Worm (Caenorhabditis elegans): Measurements from ENCODE around the gene Y43F8B.2.

- no peak for TF ChIP-seq ceh-32 (tag; optimal IDR thresholded peaks at IDR 0.05; ENCODE audit: poor library complexity)
- no peak for TF ChIP-seq unc-130 (GFP tag; optimal IDR thresholded peaks at IDR 0.05)
- no peak for TF ChIP-seq nhr-6 (tag; optimal IDR thresholded peaks at IDR 0.05)
- no peak for TF ChIP-seq spr-3 (GFP tag; optimal IDR thresholded peaks at IDR 0.05)
- TF ChIP-seq egl-27 (tag; optimal IDR thresholded peaks at IDR 0.05): no peak
- TF ChIP-seq zag-1 (tag; optimal IDR thresholded peaks at IDR 0.05): no peak
- TF ChIP-seq nhr-76 (tag; optimal IDR thresholded peaks at IDR 0.05): no peak
- no peak for TF ChIP-seq nhr-237 (tag; optimal IDR thresholded peaks at IDR 0.05)
- TF ChIP-seq snpc-4 (tag; optimal IDR thresholded peaks at IDR 0.05): no peak
- TF ChIP-seq dpl-1 (GFP tag; optimal IDR thresholded peaks at IDR 0.05): no peak
Measured at ce11 chrV:19497087-19497486, 35.8 kb downstream of the Y43F8B.2 start.
